8 worm cellular contexts compared by ENCODE assay signal in genomic region chrIII:10819257-10819656, ce11.
TF ChIP-seq lines count a peak whose summit lies in the region.

No protein-coding gene starts in this region.

TF ChIP-seq in whole organism, L1 larva, 84 proteins besides CTCF, POLR2A, EP300 and RAD21:
- TF ChIP-seq efl-1 (optimal IDR thresholded peaks at IDR 0.05; lab: Kevin White, UChicago): no peak
- peak in 1 of 2 experiments; percentile 80 for TF ChIP-seq efl-1 (GFP tag; optimal IDR thresholded peaks at IDR 0.05 in 1 of 2; lab: Kevin White, UChicago)
- TF ChIP-seq vab-15 (tag; optimal IDR thresholded peaks at IDR 0.05; lab: Kevin White, UChicago): no peak
- TF ChIP-seq lin-35 (GFP tag; optimal IDR thresholded peaks at IDR 0.05; lab: Kevin White, UChicago): no peak
- TF ChIP-seq elt-2 (tag; optimal IDR thresholded peaks at IDR 0.05; lab: Kevin White, UChicago): peak; percentile 34
- no peak for TF ChIP-seq dpl-1 (GFP tag; optimal IDR thresholded peaks at IDR 0.05; lab: Kevin White, UChicago)
- peak; percentile 11 for TF ChIP-seq pax-3 (tag; optimal IDR thresholded peaks at IDR 0.05; lab: Kevin White, UChicago)

TF ChIP-seq in whole organism, L2 larva, 48 proteins besides CTCF, POLR2A, EP300 and RAD21:
- TF ChIP-seq aly-2 (tag; optimal IDR thresholded peaks at IDR 0.05; lab: Kevin White, UChicago) (no peak), fos-1 (tag; optimal IDR thresholded peaks at IDR 0.05; lab: Kevin White, UChicago) (peak; percentile 45), alr-1 (tag; optimal IDR thresholded peaks at IDR 0.05; lab: Kevin White, UChicago) (no peak), lin-13 (GFP tag; optimal IDR thresholded peaks at IDR 0.05; lab: Kevin White, UChicago) (no peak), nhr-25 (tag; optimal IDR thresholded peaks at IDR 0.05; lab: Kevin White, UChicago) (no peak)

TF ChIP-seq in whole organism, L3 larva, 47 proteins besides CTCF, POLR2A, EP300 and RAD21:
- TF ChIP-seq fkh-2 (tag; optimal IDR thresholded peaks at IDR 0.05; lab: Kevin White, UChicago) (no peak), pha-4 (tag; optimal IDR thresholded peaks at IDR 0.05; lab: Kevin White, UChicago) (peak; percentile 34), lin-15B (tag; optimal IDR thresholded peaks at IDR 0.05; lab: Kevin White, UChicago) (no peak), elt-2 (tag; optimal IDR thresholded peaks at IDR 0.05; lab: Kevin White, UChicago) (peak; percentile 50), ama-1 (optimal IDR thresholded peaks at IDR 0.05; lab: Kevin White, UChicago) (peak; percentile 22)

TF ChIP-seq in whole organism, L4 larva, 104 proteins besides CTCF, POLR2A, EP300 and RAD21 (continues in another document):
- TF ChIP-seq zip-2 (tag; optimal IDR thresholded peaks at IDR 0.05; lab: Kevin White, UChicago): no peak
- TF ChIP-seq hlh-30 (tag; optimal IDR thresholded peaks at IDR 0.05; lab: Kevin White, UChicago; ENCODE audit: insufficient read depth): no peak
- TF ChIP-seq daf-16 (GFP tag; optimal IDR thresholded peaks at IDR 0.05; lab: Kevin White, UChicago): no peak
- TF ChIP-seq daf-16 (tag; optimal IDR thresholded peaks at IDR 0.05; lab: Kevin White, UChicago): peak; percentile 49
- no peak for TF ChIP-seq ceh-32 (tag; optimal IDR thresholded peaks at IDR 0.05; lab: Kevin White, UChicago; ENCODE audit: poor library complexity)
- no peak for TF ChIP-seq aha-1 (tag; lab: Kevin White, UChicago)
- peak; percentile 30 for TF ChIP-seq dmd-6 (GFP tag; IDR thresholded peaks at IDR 0.05; lab: Robert Waterston, UW)
- TF ChIP-seq fos-1 (tag; optimal IDR thresholded peaks at IDR 0.05; lab: Kevin White, UChicago): no peak
- peak; percentile 34 for TF ChIP-seq pqm-1 (tag; optimal IDR thresholded peaks at IDR 0.05; lab: Kevin White, UChicago)
- TF ChIP-seq dve-1 (tag; optimal IDR thresholded peaks at IDR 0.05; lab: Kevin White, UChicago; ENCODE audit: insufficient read depth): peak; percentile 16
- TF ChIP-seq zfp-3 (GFP tag; conservative IDR thresholded peaks at IDR 0.05; lab: Robert Waterston, UW): no peak
- no peak for TF ChIP-seq dmd-9 (GFP tag; IDR thresholded peaks at IDR 0.05; lab: Robert Waterston, UW)
- no peak for TF ChIP-seq dpl-1 (GFP tag; optimal IDR thresholded peaks at IDR 0.05; lab: Kevin White, UChicago)
- no peak for TF ChIP-seq hmg-1.1 (GFP tag; IDR thresholded peaks at IDR 0.05; lab: Robert Waterston, UW)
- TF ChIP-seq fkh-10 (GFP tag; optimal IDR thresholded peaks at IDR 0.05; lab: Kevin White, UChicago): no peak
- TF ChIP-seq ctbp-1 (GFP tag; IDR thresholded peaks at IDR 0.05; lab: Robert Waterston, UW): no peak

TF ChIP-seq in whole organism, late embryonic, 69 proteins besides CTCF, POLR2A, EP300 and RAD21:
- TF ChIP-seq ceh-48 (tag; optimal IDR thresholded peaks at IDR 0.05; lab: Kevin White, UChicago) (peak; percentile 53), sox-2 (GFP tag; IDR thresholded peaks at IDR 0.05; lab: Robert Waterston, UW) (no peak)

TF ChIP-seq in whole organism, midembryonic, 9 proteins besides CTCF, POLR2A, EP300 and RAD21:
- peak; percentile 47; the same call in 1 of the 2 replicates for TF ChIP-seq T22C8.4 (GFP tag; IDR thresholded peaks at IDR 0.05; lab: Robert Waterston, UW)
- TF ChIP-seq ztf-23 (GFP tag; IDR thresholded peaks at IDR 0.05; lab: Robert Waterston, UW): no peak
- no peak for TF ChIP-seq tab-1 (GFP tag; IDR thresholded peaks at IDR 0.05; lab: Robert Waterston, UW)
- no peak for TF ChIP-seq cog-1 (tag; optimal IDR thresholded peaks at IDR 0.05; lab: Kevin White, UChicago)
TF ChIP-seq in whole organism, midembryonic: peak in this region for 1.

TF ChIP-seq in whole organism, mixed stage, embryonic, 35 proteins besides CTCF, POLR2A, EP300 and RAD21:
- TF ChIP-seq ces-1 (GFP tag; optimal IDR thresholded peaks at IDR 0.05; lab: Kevin White, UChicago): peak; percentile 36
- TF ChIP-seq snpc-4 (tag; optimal IDR thresholded peaks at IDR 0.05; lab: Kevin White, UChicago): no peak
- TF ChIP-seq M03D4.4 (tag; optimal IDR thresholded peaks at IDR 0.05; lab: Kevin White, UChicago): no peak
- no peak for TF ChIP-seq nhr-2 (tag; optimal IDR thresholded peaks at IDR 0.05; lab: Kevin White, UChicago)

TF ChIP-seq in whole organism, young adult, 124 proteins besides CTCF, POLR2A, EP300 and RAD21:
- TF ChIP-seq attf-3 (GFP tag; conservative IDR thresholded peaks at IDR 0.05; lab: Robert Waterston, UW) (no peak), snpc-1.3 (tag; optimal IDR thresholded peaks at IDR 0.05; lab: Kevin White, UChicago; ENCODE audit: insufficient read depth) (no peak), aptf-3 (GFP tag; IDR thresholded peaks at IDR 0.05; lab: Robert Waterston, UW) (0 out of 2 replicates have a peak, but pooled peaks have one; percentile 51), cebp-2 (GFP tag; IDR thresholded peaks at IDR 0.05; lab: Robert Waterston, UW) (peak; percentile 29; the same call in 1 of the 2 replicates), ama-1 (optimal IDR thresholded peaks at IDR 0.05; lab: Kevin White, UChicago) (peak; percentile 29), ama-1 (GFP tag; optimal IDR thresholded peaks at IDR 0.05; lab: Kevin White, UChicago) (no peak), cebp-1 (GFP tag; IDR thresholded peaks at IDR 0.05; lab: Robert Waterston, UW) (no peak), cebp-1 (tag; optimal IDR thresholded peaks at IDR 0.05; lab: Kevin White, UChicago) (no peak), tbp1 (GFP tag; optimal IDR thresholded peaks at IDR 0.05; lab: Kevin White, UChicago) (no peak), hmg-20 (GFP tag; IDR thresholded peaks at IDR 0.05; lab: Robert Waterston, UW) (no peak), hrde-1 (tag; optimal IDR thresholded peaks at IDR 0.05; lab: Kevin White, UChicago; ENCODE audit: borderline replicate concordance) (no peak), B0019.2 (GFP tag; conservative IDR thresholded peaks at IDR 0.05; lab: Robert Waterston, UW) (no peak), gei-17 (GFP tag; optimal IDR thresholded peaks at IDR 0.05; lab: Kevin White, UChicago) (no peak), T07F8.4 (tag; optimal IDR thresholded peaks at IDR 0.05; lab: Kevin White, UChicago) (no peak), F23B12.7 (tag; optimal IDR thresholded peaks at IDR 0.05; lab: Kevin White, UChicago; ENCODE audit: insufficient read depth) (no peak), dox-1 (GFP tag; IDR thresholded peaks at IDR 0.05; lab: Robert Waterston, UW) (0 out of 2 replicates have a peak, but pooled peaks have one; percentile 23), lin-40 (tag; optimal IDR thresholded peaks at IDR 0.05; lab: Kevin White, UChicago) (no peak), mcd-1 (GFP tag; IDR thresholded peaks at IDR 0.05; lab: Robert Waterston, UW) (no peak), lin-26 (GFP tag; IDR thresholded peaks at IDR 0.05; lab: Robert Waterston, UW) (0 out of 2 replicates have a peak, but pooled peaks have one; percentile 8), die-1 (tag; optimal IDR thresholded peaks at IDR 0.05; lab: Kevin White, UChicago) (no peak), B0336.3 (GFP tag; IDR thresholded peaks at IDR 0.05; lab: Robert Waterston, UW) (no peak), Y79H2A.3 (GFP tag; conservative IDR thresholded peaks at IDR 0.05; lab: Robert Waterston, UW) (no peak), nfyb-1 (GFP tag; IDR thresholded peaks at IDR 0.05; lab: Robert Waterston, UW) (no peak), repo-1 (tag; optimal IDR thresholded peaks at IDR 0.05; lab: Kevin White, UChicago) (no peak), lsy-27 (tag; optimal IDR thresholded peaks at IDR 0.05; lab: Kevin White, UChicago; ENCODE audit: borderline replicate concordance, insufficient read depth) (no peak), Y53F4B.3 (GFP tag; IDR thresholded peaks at IDR 0.05; lab: Robert Waterston, UW) (no peak), nhr-80 (tag; optimal IDR thresholded peaks at IDR 0.05; lab: Kevin White, UChicago) (peak; percentile 42), sdz-38 (tag; optimal IDR thresholded peaks at IDR 0.05; lab: Kevin White, UChicago) (no peak), athp-1 (tag; optimal IDR thresholded peaks at IDR 0.05; lab: Kevin White, UChicago) (no peak), fkh-3 (tag; optimal IDR thresholded peaks at IDR 0.05; lab: Kevin White, UChicago) (no peak)
